Fruit fly (Drosophila melanogaster) whole organism, embryonic: ENCODE results near the gene ckd.

Source experiments
- CG10366 ChIP-seq: fragments of 200-800 bp; sonication (Bioruptor generic); IDR thresholded peaks from 2 replicates; pipeline ENCODE4 v1.3.6; 2022; ENCODE audit warnings: missing biosample characterization, missing genetic modification characterization
- CG10543 ChIP-seq: fragments of 200-800 bp; sonication (Bioruptor generic); optimal IDR thresholded peaks from 3 replicates; lab custom pipeline; 2017; ENCODE audit warnings: missing biosample characterization, mild to moderate bottlenecking, missing genetic modification characterization, moderate library complexity
- CG10959 ChIP-seq: fragments of 200-800 bp; sonication (Bioruptor generic); IDR thresholded peaks from 2 replicates; pipeline ENCODE4 v1.3.6; 2022; ENCODE audit warnings: missing biosample characterization, missing genetic modification characterization
- CG10979 ChIP-seq: fragments of 200-800 bp; sonication (Bioruptor generic); optimal IDR thresholded peaks from 2 replicates; lab custom pipeline; 2018; ENCODE audit warnings: missing biosample characterization, mild to moderate bottlenecking, missing genetic modification characterization, moderate library complexity
- CG11085 ChIP-seq: fragments of 200-800 bp; sonication (Bioruptor generic); IDR thresholded peaks from 2 replicates; pipeline ENCODE4 v1.3.6; 2022; ENCODE audit warnings: missing biosample characterization, missing genetic modification characterization
- CG11247 ChIP-seq: fragments of 200-800 bp; sonication (Bioruptor generic); IDR thresholded peaks from 2 replicates; pipeline ENCODE4 v1.3.6; 2022; ENCODE audit warnings: missing biosample characterization, missing genetic modification characterization
- CG13894 ChIP-seq: fragments of 200-800 bp; sonication (Bioruptor generic); optimal IDR thresholded peaks from 3 replicates; lab custom pipeline; 2018; ENCODE audit warnings: missing biosample characterization, mild to moderate bottlenecking, missing genetic modification characterization, moderate library complexity
- CG15479 ChIP-seq: fragments of 200-800 bp; sonication (Bioruptor generic); optimal IDR thresholded peaks from 3 replicates; lab custom pipeline; 2019; ENCODE audit warnings: missing biosample characterization, mild to moderate bottlenecking, missing genetic modification characterization, moderate library complexity
- CG1647 ChIP-seq: fragments of 200-800 bp; sonication (Bioruptor generic); optimal IDR thresholded peaks from 3 replicates; lab custom pipeline; 2016; ENCODE audit warnings: missing biosample characterization, missing genetic modification characterization
- CG17361 ChIP-seq: fragments of 200-800 bp; sonication (Bioruptor generic); IDR thresholded peaks from 3 replicates; pipeline ENCODE4 v1.3.6; 2022; ENCODE audit warnings: missing biosample characterization, missing genetic modification characterization
- CG2889 ChIP-seq: fragments of 200-800 bp; sonication (Bioruptor generic); IDR thresholded peaks from 3 replicates; pipeline ENCODE4 v1.3.6; 2022; ENCODE audit warnings: missing biosample characterization, missing genetic modification characterization
- CG32532 ChIP-seq: fragments of 200-800 bp; sonication (Bioruptor generic); IDR thresholded peaks from 2 replicates; pipeline ENCODE4 v1.3.6; 2022; ENCODE audit warnings: missing biosample characterization, missing genetic modification characterization
- CG32772 ChIP-seq: fragments of 200-800 bp; sonication (Bioruptor generic); IDR thresholded peaks from 2 replicates; pipeline ENCODE4 v1.3.6; 2022; ENCODE audit warnings: missing biosample characterization, missing genetic modification characterization
- CG33213 ChIP-seq: fragments of 200-800 bp; sonication (Bioruptor generic); optimal IDR thresholded peaks from 3 replicates; lab custom pipeline; 2016; ENCODE audit warnings: missing biosample characterization, missing genetic modification characterization
- CG3407 ChIP-seq: fragments of 200-800 bp; sonication (Bioruptor generic); optimal IDR thresholded peaks from 2 replicates; lab custom pipeline; 2018; ENCODE audit warnings: missing biosample characterization, mild to moderate bottlenecking, missing genetic modification characterization
- CG5245 ChIP-seq: fragments of 200-800 bp; sonication (Bioruptor generic); optimal IDR thresholded peaks from 3 replicates; lab custom pipeline; 2016; ENCODE audit warnings: missing biosample characterization, missing genetic modification characterization
- CG7372 ChIP-seq: fragments of 200-800 bp; sonication (Bioruptor generic); IDR thresholded peaks from 2 replicates; pipeline ENCODE4 v1.3.6; 2022; ENCODE audit warnings: missing biosample characterization, missing genetic modification characterization
- CG7839 ChIP-seq: fragments of 200-800 bp; sonication (Bioruptor generic); optimal IDR thresholded peaks from 3 replicates; lab custom pipeline; 2018; ENCODE audit warnings: missing biosample characterization, mild to moderate bottlenecking, missing genetic modification characterization, moderate library complexity
- CG7987 ChIP-seq: fragments of 200-800 bp; sonication (Bioruptor generic); optimal IDR thresholded peaks from 2 replicates; lab custom pipeline; 2018; ENCODE audit warnings: missing biosample characterization, mild to moderate bottlenecking, missing genetic modification characterization, moderate library complexity
- CG9876 ChIP-seq: fragments of 200-800 bp; sonication (Bioruptor generic); optimal IDR thresholded peaks from 2 replicates; lab custom pipeline; 2016; ENCODE audit warnings: missing biosample characterization, missing genetic modification characterization
- CTCF ChIP-seq: fragments of 200-800 bp; sonication (Bioruptor generic); optimal IDR thresholded peaks from 2 replicates; lab custom pipeline; 2017; ENCODE audit warnings: missing biosample characterization, mild to moderate bottlenecking, missing genetic modification characterization, moderate library complexity
- CrebB ChIP-seq: fragments of 200-800 bp; sonication (Bioruptor generic); optimal IDR thresholded peaks from 3 replicates; lab custom pipeline; 2018; ENCODE audit warnings: missing biosample characterization, mild to moderate bottlenecking, missing genetic modification characterization
- Dip2 ChIP-seq: fragments of 200-800 bp; sonication (Bioruptor generic); IDR thresholded peaks from 2 replicates; pipeline ENCODE4 v1.3.6; 2022; ENCODE audit warnings: missing biosample characterization, missing genetic modification characterization
- E2f2 ChIP-seq: fragments of 200-800 bp; sonication (Bioruptor generic); IDR thresholded peaks from 2 replicates; pipeline ENCODE4 v1.3.6; 2022; ENCODE audit warnings: missing biosample characterization, missing genetic modification characterization
- H15 ChIP-seq: fragments of 200-800 bp; sonication (Bioruptor generic); IDR thresholded peaks from 3 replicates; pipeline ENCODE4 v1.3.6; 2022; ENCODE audit warnings: missing biosample characterization, missing genetic modification characterization
- Med ChIP-seq: fragments of 200-800 bp; sonication (Bioruptor generic); peaks from one replicate; lab custom pipeline; 2016; ENCODE audit warnings: missing biosample characterization, missing genetic modification characterization, mild to moderate bottlenecking, inconsistent platforms, moderate library complexity
- Mrtf ChIP-seq: fragments of 200-800 bp; sonication (Bioruptor generic); IDR thresholded peaks from 3 replicates; pipeline ENCODE4 v1.3.6; 2022; ENCODE audit warnings: missing biosample characterization, missing genetic modification characterization
- Neu2 ChIP-seq: fragments of 200-800 bp; sonication (Bioruptor generic); optimal IDR thresholded peaks from 3 replicates; lab custom pipeline; 2016; ENCODE audit warnings: missing biosample characterization, missing genetic modification characterization, borderline replicate concordance
- Opbp ChIP-seq: fragments of 200-800 bp; sonication (Bioruptor generic); IDR thresholded peaks from 3 replicates; pipeline ENCODE4 v1.3.6; 2022; ENCODE audit warnings: missing biosample characterization, missing genetic modification characterization; ENCODE audit not compliant: partially characterized antibody
- Ptx1 ChIP-seq: fragments of 200-800 bp; sonication (Bioruptor generic); IDR thresholded peaks from 2 replicates; pipeline ENCODE4 v1.3.6; 2022; ENCODE audit warnings: missing biosample characterization, missing genetic modification characterization
- Rfx ChIP-seq: fragments of 200-800 bp; sonication (Bioruptor generic); IDR thresholded peaks from 2 replicates; pipeline ENCODE4 v1.3.6; 2022; ENCODE audit warnings: missing biosample characterization, missing genetic modification characterization
- Sox102F ChIP-seq: fragments of 200-800 bp; sonication (Bioruptor generic); optimal IDR thresholded peaks from 2 replicates; lab custom pipeline; 2018; ENCODE audit warnings: missing biosample characterization, mild to moderate bottlenecking, missing genetic modification characterization, moderate library complexity
- Sry-β ChIP-seq: fragments of 200-800 bp; sonication (Bioruptor generic); optimal IDR thresholded peaks from 2 replicates; lab custom pipeline; 2018; ENCODE audit warnings: missing biosample characterization, mild to moderate bottlenecking, missing genetic modification characterization, moderate library complexity
- bab2 ChIP-seq: fragments of 200-800 bp; sonication (Bioruptor generic); optimal IDR thresholded peaks from 2 replicates; lab custom pipeline; 2016; ENCODE audit warnings: missing biosample characterization, missing genetic modification characterization
- bigmax ChIP-seq: fragments of 200-800 bp; sonication (Bioruptor generic); optimal IDR thresholded peaks from 2 replicates; lab custom pipeline; 2018; ENCODE audit warnings: missing biosample characterization, mild to moderate bottlenecking, missing genetic modification characterization
- dati ChIP-seq: fragments of 200-800 bp; sonication (Bioruptor generic); IDR thresholded peaks from 2 replicates; pipeline ENCODE4 v1.3.6; 2022; ENCODE audit warnings: missing biosample characterization, missing genetic modification characterization
- dimm ChIP-seq: fragments of 200-800 bp; sonication (Bioruptor generic); IDR thresholded peaks from 2 replicates; pipeline ENCODE4 v1.3.6; 2022; ENCODE audit warnings: missing biosample characterization, missing genetic modification characterization
- dysf ChIP-seq: fragments of 200-800 bp; sonication (Bioruptor generic); IDR thresholded peaks from 3 replicates; pipeline ENCODE4 v1.3.6; 2022; ENCODE audit warnings: missing biosample characterization, missing genetic modification characterization
- fd96Cb ChIP-seq: fragments of 200-800 bp; sonication (Bioruptor generic); optimal IDR thresholded peaks from 2 replicates; lab custom pipeline; 2018; ENCODE audit warnings: missing biosample characterization, mild to moderate bottlenecking, missing genetic modification characterization, moderate library complexity
- fru ChIP-seq: fragments of >200 bp; optimal IDR thresholded peaks from 2 replicates; lab custom pipeline; 2017
- gem ChIP-seq: fragments of 200-800 bp; sonication (Bioruptor generic); optimal IDR thresholded peaks from 2 replicates; lab custom pipeline; 2019; ENCODE audit warnings: missing biosample characterization, mild to moderate bottlenecking, missing genetic modification characterization, moderate library complexity
- klu ChIP-seq: fragments of 200-800 bp; sonication (Bioruptor generic); IDR thresholded peaks from 2 replicates; pipeline ENCODE4 v1.3.6; 2022; ENCODE audit warnings: missing biosample characterization, missing genetic modification characterization
- lmd ChIP-seq: fragments of 200-800 bp; sonication (Bioruptor generic); IDR thresholded peaks from 2 replicates; pipeline ENCODE4 v1.3.6; 2022; ENCODE audit warnings: missing biosample characterization, missing genetic modification characterization
- pan ChIP-seq, 4 experiments: fragments of >200 bp in 3 of 4; fragments of 200-800 bp in 1 of 4; sonication (Bioruptor generic) in 1 of 4; optimal IDR thresholded peaks in 3 of 4; IDR thresholded peaks in 1 of 4; 2 replicates each; pipeline versions ENCODE4 v1.3.6 to Lab custom; 2017 to 2022; ENCODE audit warnings: missing biosample characterization in 2 of 4, missing genetic modification characterization in 2 of 4, mixed read lengths in 1 of 4
- pfk ChIP-seq: fragments of 200-800 bp; sonication (Bioruptor generic); optimal IDR thresholded peaks from 2 replicates; lab custom pipeline; 2018; ENCODE audit warnings: missing biosample characterization, mild to moderate bottlenecking, missing genetic modification characterization, moderate library complexity
- prd ChIP-seq, 3 experiments: fragments of >200 bp in 2 of 3; fragments of 200-800 bp in 1 of 3; sonication (Bioruptor generic) in 1 of 3; optimal IDR thresholded peaks in 2 of 3; IDR thresholded peaks in 1 of 3; 2 replicates in 2 of 3; 3 replicates in 1 of 3; pipeline versions ENCODE4 v1.3.6 to Lab custom; 2017 to 2022; ENCODE audit warnings: missing biosample characterization in 1 of 3, missing genetic modification characterization in 1 of 3
- scrt ChIP-seq: fragments of 200-800 bp; sonication (Bioruptor generic); optimal IDR thresholded peaks from 2 replicates; lab custom pipeline; 2018; ENCODE audit warnings: missing biosample characterization, mild to moderate bottlenecking, missing genetic modification characterization, moderate library complexity
- sisA ChIP-seq: fragments of 200-800 bp; sonication (Bioruptor generic); IDR thresholded peaks from 2 replicates; pipeline ENCODE4 v1.3.6; 2022; ENCODE audit warnings: missing biosample characterization, missing genetic modification characterization
- sr ChIP-seq: fragments of 200-800 bp; sonication (Bioruptor generic); IDR thresholded peaks from 3 replicates; pipeline ENCODE4 v1.3.6; 2022; ENCODE audit warnings: missing biosample characterization, missing genetic modification characterization
- vvl ChIP-seq: fragments of 200-800 bp; sonication (Bioruptor generic); IDR thresholded peaks from 2 replicates; pipeline ENCODE4 v1.3.6; 2022; ENCODE audit warnings: missing biosample characterization, missing genetic modification characterization
- zfh1 ChIP-seq: fragments of 200-800 bp; sonication (Bioruptor generic); IDR thresholded peaks from 3 replicates; pipeline ENCODE4 v1.3.6; 2022; ENCODE audit warnings: missing biosample characterization, missing genetic modification characterization

ckd gene

dm6 chr3L:3288414-3288813 is 30.7 kb downstream of the ckd start (continued):
- TF ChIP-seq CG10543 (GFP tag; lab: Kevin White, UChicago) (no peak), H15 (GFP tag; lab: Robert Waterston, UW) (peak; percentile 42; the same call in 1 of the 3 replicates), CG33213 (GFP tag; lab: Kevin White, UChicago) (peak; percentile 27), vvl (GFP tag; lab: Robert Waterston, UW) (peak; percentile 22; the same call in 1 of the 2 replicates), CG10959 (GFP tag; lab: Robert Waterston, UW) (peak; percentile 44), dimm (GFP tag; lab: Robert Waterston, UW) (no peak), Neu2 (GFP tag; lab: Kevin White, UChicago) (no peak), CG9876 (GFP tag; lab: Kevin White, UChicago) (no peak), pan (optimal IDR thresholded peaks at IDR 0.05; lab: Kevin White, UChicago) (no peak), pan (GFP tag; optimal IDR thresholded peaks at IDR 0.05 in 1 of 2, IDR thresholded peaks at IDR 0.05 in 1 of 2) (peak in 1 of 2 experiments; percentile 48), CG2889 (GFP tag; lab: Robert Waterston, UW) (no peak), CG15479 (no peak), CG7839 (peak; percentile 49), Rfx (GFP tag; lab: Robert Waterston, UW) (peak; percentile 83), CG32772 (GFP tag; lab: Robert Waterston, UW) (peak; percentile 40; the same call in 1 of the 2 replicates), CG7372 (GFP tag; lab: Robert Waterston, UW) (peak; percentile 37; the same call in 1 of the 2 replicates), bab2 (GFP tag; lab: Kevin White, UChicago) (peak; percentile 2), CG1647 (no peak), Ptx1 (GFP tag; lab: Robert Waterston, UW) (peak; percentile 60), CrebB (tag; lab: Kevin White, UChicago) (no peak), Opbp (GFP tag; lab: Robert Waterston, UW) (peak; percentile 18; the same call in 1 of the 3 replicates), lmd (GFP tag; lab: Robert Waterston, UW) (peak; percentile 58; the same call in 1 of the 2 replicates), dysf (peak; percentile 56; the same call in 2 of the 3 replicates), sisA (GFP tag; lab: Robert Waterston, UW) (peak; percentile 56), fru (no peak), gem (tag; lab: Kevin White, UChicago) (no peak), CG17361 (GFP tag; lab: Robert Waterston, UW) (peak; percentile 40; the same call in 1 of the 3 replicates), prd (optimal IDR thresholded peaks at IDR 0.05; lab: Kevin White, UChicago) (no peak), prd (GFP tag; IDR thresholded peaks at IDR 0.05; lab: Robert Waterston, UW) (peak; percentile 53; the same call in 2 of the 3 replicates), scrt (GFP tag; lab: Kevin White, UChicago) (no peak), sr (GFP tag; lab: Robert Waterston, UW) (0 out of 3 replicates have a peak, but pooled peaks have one; percentile 21), CG5245 (GFP tag; lab: Kevin White, UChicago) (peak; percentile 52), klu (GFP tag; lab: Robert Waterston, UW) (no peak), Sry-β (GFP tag; lab: Kevin White, UChicago) (no peak), Mrtf (GFP tag; lab: Robert Waterston, UW) (peak; percentile 35; the same call in 2 of the 3 replicates), fd96Cb (tag; lab: Kevin White, UChicago) (peak; percentile 3), pfk (GFP tag; lab: Kevin White, UChicago) (no peak), E2f2 (GFP tag; lab: Robert Waterston, UW) (peak; percentile 76), Dip2 (GFP tag; lab: Robert Waterston, UW) (peak; percentile 94), CG13894 (tag; lab: Kevin White, UChicago) (no peak), CG10366 (GFP tag; lab: Robert Waterston, UW) (peak; percentile 48), CG11085 (GFP tag; lab: Robert Waterston, UW) (0 out of 2 replicates have a peak, but pooled peaks have one; percentile 44), CG32532 (peak; percentile 86), zfh1 (GFP tag; lab: Robert Waterston, UW) (peak; percentile 38; the same call in 1 of the 3 replicates), CG7987 (GFP tag; lab: Kevin White, UChicago) (no peak), CG11247 (peak; percentile 68), CTCF (peak; percentile 98), dati (GFP tag; lab: Robert Waterston, UW) (0 out of 2 replicates have a peak, but pooled peaks have one; percentile 12), bigmax (GFP tag; lab: Kevin White, UChicago) (no peak), Med (GFP tag; lab: Kevin White, UChicago) (peak; percentile 16), CG10979 (tag; lab: Kevin White, UChicago) (peak; percentile 36), CG3407 (GFP tag; lab: Kevin White, UChicago) (no peak), Sox102F (GFP tag; lab: Kevin White, UChicago) (no peak)
